Fruit fly (Drosophila melanogaster) whole organism, embryonic: Measurements from ENCODE around the gene Nse1.

Source experiments
- Asciz ChIP-seq: fragments of 200-800 bp; sonication (Bioruptor generic); optimal IDR thresholded peaks from 2 replicates; lab custom pipeline; 2017; ENCODE audit warnings: missing biosample characterization, mild to moderate bottlenecking, missing genetic modification characterization, missing genetic modification reagents
- CG10565 ChIP-seq: fragments of 200-800 bp; sonication (Bioruptor generic); optimal IDR thresholded peaks from 3 replicates; lab custom pipeline; 2016; ENCODE audit warnings: missing biosample characterization, mild to moderate bottlenecking, missing genetic modification characterization
- CG11398 ChIP-seq: fragments of 200-800 bp; sonication (Bioruptor generic); optimal IDR thresholded peaks from 2 replicates; lab custom pipeline; 2016; ENCODE audit warnings: missing biosample characterization, missing genetic modification characterization
- CG12104 ChIP-seq: fragments of 200-800 bp; sonication (Bioruptor generic); optimal IDR thresholded peaks from 3 replicates; lab custom pipeline; 2016; ENCODE audit warnings: missing biosample characterization, missing genetic modification characterization
- CG14667 ChIP-seq: fragments of 200-800 bp; sonication (Bioruptor generic); IDR thresholded peaks from 2 replicates; pipeline ENCODE4 v1.3.6; 2022; ENCODE audit warnings: missing biosample characterization, missing genetic modification characterization
- CG15514 ChIP-seq: fragments of 200-800 bp; sonication (Bioruptor generic); optimal IDR thresholded peaks from 3 replicates; lab custom pipeline; 2017; ENCODE audit warnings: missing biosample characterization, missing genetic modification characterization, mild to moderate bottlenecking, moderate library complexity, missing genetic modification reagents
- CG17328 ChIP-seq: fragments of 200-800 bp; sonication (Bioruptor generic); IDR thresholded peaks from 2 replicates; pipeline ENCODE4 v1.3.6; 2022; ENCODE audit warnings: missing biosample characterization, missing genetic modification characterization
- CG18599 ChIP-seq: fragments of 200-800 bp; sonication (Bioruptor generic); optimal IDR thresholded peaks from 3 replicates; lab custom pipeline; 2017; ENCODE audit warnings: missing biosample characterization, missing genetic modification characterization, mild to moderate bottlenecking, moderate library complexity, missing genetic modification reagents
- CG2712 ChIP-seq: fragments of 200-800 bp; optimal IDR thresholded peaks from 3 replicates; lab custom pipeline; 2019; ENCODE audit warnings: missing biosample characterization, mild to moderate bottlenecking, missing genetic modification characterization, moderate library complexity
- CG30020 ChIP-seq: fragments of 200-800 bp; optimal IDR thresholded peaks from 2 replicates; lab custom pipeline; 2019; ENCODE audit warnings: missing biosample characterization, mild to moderate bottlenecking, missing genetic modification characterization, moderate library complexity
- CG3281 ChIP-seq: fragments of 200-800 bp; sonication (Bioruptor generic); optimal IDR thresholded peaks from 3 replicates; lab custom pipeline; 2017; ENCODE audit warnings: missing biosample characterization, mild to moderate bottlenecking, missing genetic modification characterization
- CG34422 ChIP-seq: fragments of 200-800 bp; sonication (Bioruptor generic); IDR thresholded peaks from 3 replicates; pipeline ENCODE4 v1.3.6; 2022; ENCODE audit warnings: missing biosample characterization, missing genetic modification characterization
- CG6272 ChIP-seq: fragments of 200-800 bp; sonication (Bioruptor generic); IDR thresholded peaks from 2 replicates; pipeline ENCODE4 v1.3.6; 2022; ENCODE audit warnings: missing biosample characterization, missing genetic modification characterization
- CG6683 ChIP-seq: fragments of 200-800 bp; sonication (Bioruptor generic); optimal IDR thresholded peaks from 2 replicates; lab custom pipeline; 2017; ENCODE audit warnings: missing biosample characterization, mild to moderate bottlenecking, missing genetic modification characterization, missing genetic modification reagents
- CG6765 ChIP-seq: fragments of 200-800 bp; sonication (Bioruptor generic); optimal IDR thresholded peaks from 3 replicates; lab custom pipeline; 2017; ENCODE audit warnings: missing biosample characterization, mild to moderate bottlenecking, missing genetic modification characterization
- CG8089 ChIP-seq: fragments of 200-800 bp; sonication (Bioruptor generic); optimal IDR thresholded peaks from 3 replicates; lab custom pipeline; 2016; ENCODE audit warnings: missing biosample characterization, missing genetic modification characterization
- CG8290 ChIP-seq, 3 experiments: fragments of 200-800 bp; sonication (Bioruptor generic); optimal IDR thresholded peaks; 2 replicates each; lab custom pipeline; 2016 to 2019; ENCODE audit warnings: missing biosample characterization in 3 of 3, missing genetic modification characterization in 3 of 3, mild to moderate bottlenecking in 2 of 3, moderate library complexity in 1 of 3
- CG8388 ChIP-seq: fragments of 200-800 bp; sonication (Bioruptor generic); optimal IDR thresholded peaks from 2 replicates; lab custom pipeline; 2019; ENCODE audit warnings: missing biosample characterization, mild to moderate bottlenecking, missing genetic modification characterization, moderate library complexity
- CG8765 ChIP-seq: fragments of 200-800 bp; sonication (Bioruptor generic); IDR thresholded peaks from 2 replicates; pipeline ENCODE4 v1.3.6; 2022; ENCODE audit warnings: missing biosample characterization, missing genetic modification characterization
- CG9215 ChIP-seq: fragments of 200-800 bp; sonication (Bioruptor generic); IDR thresholded peaks from 2 replicates; pipeline ENCODE4 v1.3.6; 2022; ENCODE audit warnings: missing biosample characterization, missing genetic modification characterization
- Deaf1 ChIP-seq: fragments of 200-800 bp; optimal IDR thresholded peaks from 3 replicates; lab custom pipeline; 2019; ENCODE audit warnings: missing biosample characterization, mild to moderate bottlenecking, missing genetic modification characterization, moderate library complexity
- Doc3 ChIP-seq: fragments of 200-800 bp; sonication (Bioruptor generic); IDR thresholded peaks from 3 replicates; pipeline ENCODE4 v1.3.6; 2022; ENCODE audit warnings: missing biosample characterization, missing genetic modification characterization; ENCODE audit not compliant: partially characterized antibody
- ERR ChIP-seq: fragments of 200-800 bp; sonication (Bioruptor generic); optimal IDR thresholded peaks from 2 replicates; lab custom pipeline; 2016; ENCODE audit warnings: missing biosample characterization, missing genetic modification characterization
- Ets65A ChIP-seq: fragments of 200-800 bp; sonication (Bioruptor generic); peaks from one replicate; lab custom pipeline; 2016; ENCODE audit warnings: missing biosample characterization, missing genetic modification characterization
- H2.0 ChIP-seq: fragments of 200-800 bp; sonication (Bioruptor generic); IDR thresholded peaks from 2 replicates; pipeline ENCODE4 v1.3.6; 2022; ENCODE audit warnings: missing biosample characterization, missing genetic modification characterization
- HLH3B ChIP-seq: fragments of 200-800 bp; sonication (Bioruptor generic); IDR thresholded peaks from 2 replicates; pipeline ENCODE4 v1.3.6; 2022; ENCODE audit warnings: missing biosample characterization, missing genetic modification characterization
- Hmx ChIP-seq: fragments of 200-800 bp; sonication (Bioruptor generic); optimal IDR thresholded peaks from 2 replicates; lab custom pipeline; 2016; ENCODE audit warnings: missing biosample characterization, missing genetic modification characterization
- MTF-1 ChIP-seq: fragments of 200-800 bp; sonication (Bioruptor generic); optimal IDR thresholded peaks from 2 replicates; lab custom pipeline; 2018; ENCODE audit warnings: missing biosample characterization, mild to moderate bottlenecking, missing genetic modification characterization, borderline replicate concordance
- Max ChIP-seq: fragments of 200-800 bp; sonication (Bioruptor generic); optimal IDR thresholded peaks from 2 replicates; lab custom pipeline; 2016; ENCODE audit warnings: missing biosample characterization, mild to moderate bottlenecking, missing genetic modification characterization
- NFAT ChIP-seq: fragments of 200-800 bp; sonication (Bioruptor generic); IDR thresholded peaks from 2 replicates; pipeline ENCODE4 v1.3.6; 2022; ENCODE audit warnings: missing biosample characterization, missing genetic modification characterization
- Rx ChIP-seq: fragments of 200-800 bp; sonication (Bioruptor generic); IDR thresholded peaks from 2 replicates; pipeline ENCODE4 v1.3.6; 2022; ENCODE audit warnings: missing biosample characterization, missing genetic modification characterization
- Spps ChIP-seq: fragments of 200-800 bp; sonication (Bioruptor generic); optimal IDR thresholded peaks from 2 replicates; lab custom pipeline; 2018; ENCODE audit warnings: missing biosample characterization, mild to moderate bottlenecking, missing genetic modification characterization
- Tbp ChIP-seq: fragments of >200 bp; optimal IDR thresholded peaks from 2 replicates; lab custom pipeline; 2018; ENCODE audit warnings: missing biosample characterization, missing genetic modification characterization
- ato ChIP-seq: fragments of 200-800 bp; sonication (Bioruptor generic); IDR thresholded peaks from 2 replicates; pipeline ENCODE4 v1.3.6; 2022; ENCODE audit warnings: missing biosample characterization, missing genetic modification characterization; ENCODE audit not compliant: partially characterized antibody
- chn ChIP-seq: fragments of 200-800 bp; sonication (Bioruptor generic); optimal IDR thresholded peaks from 2 replicates; lab custom pipeline; 2016; ENCODE audit warnings: missing biosample characterization, missing genetic modification characterization
- gce ChIP-seq: fragments of 200-800 bp; sonication (Bioruptor generic); IDR thresholded peaks from 3 replicates; pipeline ENCODE4 v1.3.6; 2022; ENCODE audit warnings: missing biosample characterization, missing genetic modification characterization
- hth ChIP-seq: fragments of >200 bp; optimal IDR thresholded peaks from 2 replicates; lab custom pipeline; 2017; ENCODE audit warnings: inconsistent platforms
- inv ChIP-seq: fragments of 200-800 bp; sonication (Bioruptor generic); IDR thresholded peaks from 2 replicates; pipeline ENCODE4 v1.3.6; 2022; ENCODE audit warnings: missing biosample characterization, missing genetic modification characterization; ENCODE audit not compliant: partially characterized antibody
- pan ChIP-seq, 4 experiments: fragments of >200 bp in 3 of 4; fragments of 200-800 bp in 1 of 4; sonication (Bioruptor generic) in 1 of 4; optimal IDR thresholded peaks in 3 of 4; IDR thresholded peaks in 1 of 4; 2 replicates each; pipeline versions ENCODE4 v1.3.6 to Lab custom; 2017 to 2022; ENCODE audit warnings: missing biosample characterization in 2 of 4, missing genetic modification characterization in 2 of 4, mixed read lengths in 1 of 4
- pnt ChIP-seq: fragments of 200-800 bp; sonication (Bioruptor generic); optimal IDR thresholded peaks from 3 replicates; lab custom pipeline; 2016; ENCODE audit warnings: missing biosample characterization, missing genetic modification characterization
- pros ChIP-seq: fragments of 200-800 bp; sonication (Bioruptor generic); optimal IDR thresholded peaks from 3 replicates; lab custom pipeline; 2019; ENCODE audit warnings: missing biosample characterization, mild to moderate bottlenecking, missing genetic modification characterization, moderate library complexity
- repo ChIP-seq: fragments of 200-800 bp; sonication (Bioruptor generic); optimal IDR thresholded peaks from 2 replicates; lab custom pipeline; 2016; ENCODE audit warnings: missing biosample characterization, missing genetic modification characterization
- row ChIP-seq: fragments of 200-800 bp; sonication (Bioruptor generic); IDR thresholded peaks from 3 replicates; pipeline ENCODE4 v1.3.6; 2022; ENCODE audit warnings: missing biosample characterization, missing genetic modification characterization
- run ChIP-seq: fragments of 200-800 bp; sonication (Bioruptor generic); optimal IDR thresholded peaks from 3 replicates; lab custom pipeline; 2018; ENCODE audit warnings: missing biosample characterization, mild to moderate bottlenecking, missing genetic modification characterization
- sens-2 ChIP-seq: fragments of 200-800 bp; sonication (Bioruptor generic); IDR thresholded peaks from 2 replicates; pipeline ENCODE4 v1.3.6; 2022; ENCODE audit warnings: missing biosample characterization, missing genetic modification characterization
- sna ChIP-seq: fragments of 200-800 bp; sonication (Bioruptor generic); IDR thresholded peaks from 2 replicates; pipeline ENCODE4 v1.3.6; 2022; ENCODE audit warnings: missing biosample characterization, missing genetic modification characterization; ENCODE audit not compliant: partially characterized antibody
- ttk ChIP-seq: fragments of 200-800 bp; sonication (Bioruptor generic); IDR thresholded peaks from 2 replicates; pipeline ENCODE4 v2.1.2; 2022; ENCODE audit warnings: missing biosample characterization, missing genetic modification characterization
- tup ChIP-seq: fragments of 200-800 bp; sonication (Bioruptor generic); optimal IDR thresholded peaks from 2 replicates; lab custom pipeline; 2016; ENCODE audit warnings: missing biosample characterization, mild to moderate bottlenecking, missing genetic modification characterization, moderate library complexity
- wor ChIP-seq: fragments of 200-800 bp; sonication (Bioruptor generic); IDR thresholded peaks from 2 replicates; pipeline ENCODE4 v1.3.6; 2022; ENCODE audit warnings: missing biosample characterization, missing genetic modification characterization
- zen ChIP-seq: fragments of 200-800 bp; sonication (Bioruptor generic); optimal IDR thresholded peaks from 3 replicates; lab custom pipeline; 2018; ENCODE audit warnings: missing biosample characterization, mild to moderate bottlenecking, missing genetic modification characterization, moderate library complexity

Gene Nse1

dm6 chr2L:6698387-6698786 lies 21.0 kb upstream of the Nse1 start (continued):
- TF ChIP-seq chn (GFP tag; lab: Kevin White, UChicago) (peak; percentile 42), pros (GFP tag; lab: Kevin White, UChicago) (no peak), CG30020 (tag; lab: Kevin White, UChicago) (no peak), Rx (GFP tag; lab: Robert Waterston, UW) (peak; percentile 33; the same call in 1 of the 2 replicates), CG11398 (GFP tag; lab: Kevin White, UChicago) (no peak), hth (lab: Kevin White, UChicago) (no peak), CG6272 (GFP tag; lab: Robert Waterston, UW) (no peak), CG6765 (GFP tag; lab: Kevin White, UChicago) (no peak), ERR (GFP tag; lab: Kevin White, UChicago) (no peak), H2.0 (peak; percentile 40), NFAT (GFP tag; lab: Robert Waterston, UW) (no peak), CG10565 (GFP tag; lab: Kevin White, UChicago) (no peak), Doc3 (GFP tag; lab: Robert Waterston, UW) (no peak), CG17328 (peak; percentile 75), CG9215 (GFP tag; lab: Robert Waterston, UW) (no peak), CG8765 (GFP tag; lab: Robert Waterston, UW) (peak; percentile 59; the same call in 1 of the 2 replicates), sna (no peak), pan (optimal IDR thresholded peaks at IDR 0.05; lab: Kevin White, UChicago) (no peak), pan (GFP tag; optimal IDR thresholded peaks at IDR 0.05 in 1 of 2, IDR thresholded peaks at IDR 0.05 in 1 of 2) (peak in 1 of 2 experiments; percentile 78), CG18599 (peak; percentile 4), Ets65A (GFP tag; lab: Kevin White, UChicago) (peak; percentile 90), CG8290 (GFP tag; optimal IDR thresholded peaks at IDR 0.05; lab: Kevin White, UChicago) (no peak), CG8290 (tag; optimal IDR thresholded peaks at IDR 0.05; lab: Kevin White, UChicago) (no peak), pnt (GFP tag; lab: Kevin White, UChicago) (no peak), gce (GFP tag; lab: Robert Waterston, UW) (no peak), tup (GFP tag; lab: Kevin White, UChicago) (no peak), Spps (tag; lab: Kevin White, UChicago) (no peak), HLH3B (GFP tag; lab: Robert Waterston, UW) (peak; percentile 70), CG8388 (GFP tag; lab: Kevin White, UChicago) (peak; percentile 29), repo (GFP tag; lab: Kevin White, UChicago) (no peak), CG6683 (GFP tag; lab: Kevin White, UChicago) (no peak), CG3281 (no peak), Tbp (GFP tag; lab: Kevin White, UChicago) (no peak), ttk (GFP tag; lab: Robert Waterston, UW) (peak; percentile 42), CG15514 (GFP tag; lab: Kevin White, UChicago) (no peak), Asciz (GFP tag; lab: Kevin White, UChicago) (peak; percentile 30), ato (no peak), MTF-1 (GFP tag; lab: Kevin White, UChicago) (no peak), CG2712 (tag; lab: Kevin White, UChicago) (peak; percentile 61), run (tag; lab: Kevin White, UChicago) (no peak), sens-2 (peak; percentile 42; the same call in 1 of the 2 replicates), row (GFP tag; lab: Robert Waterston, UW) (peak; percentile 68), inv (GFP tag; lab: Robert Waterston, UW) (no peak), Max (GFP tag; lab: Kevin White, UChicago) (peak; percentile 14), CG8089 (no peak), CG34422 (peak; percentile 75; the same call in 1 of the 3 replicates), Deaf1 (no peak), Hmx (GFP tag; lab: Kevin White, UChicago) (no peak), CG12104 (GFP tag; lab: Kevin White, UChicago) (no peak), CG14667 (peak; percentile 49; the same call in 1 of the 2 replicates), wor (GFP tag; lab: Robert Waterston, UW) (no peak), zen (tag; lab: Kevin White, UChicago) (peak; percentile 68)
